Fruit fly (Drosophila melanogaster): ENCODE data around the gene CG14325.

The CG14325 gene

dm6 chr3R:17605872-17606271 lies 21.1 kb upstream of the CG14325 start, which contains the start of gene sll (continued):
- TF ChIP-seq ERR (GFP tag; optimal IDR thresholded peaks at IDR 0.05): no peak
- TF ChIP-seq CG15073 (GFP tag; optimal IDR thresholded peaks at IDR 0.05): no peak
- no peak for TF ChIP-seq fru (optimal IDR thresholded peaks at IDR 0.05)
- no peak for TF ChIP-seq CG1832 (GFP tag; optimal IDR thresholded peaks at IDR 0.05)
- TF ChIP-seq pan (optimal IDR thresholded peaks at IDR 0.05): no peak
- TF ChIP-seq pan (GFP tag; optimal IDR thresholded peaks at IDR 0.05 in 1 of 2, IDR thresholded peaks at IDR 0.05 in 1 of 2): no peak
- TF ChIP-seq Oli (tag; optimal IDR thresholded peaks at IDR 0.05): no peak
- TF ChIP-seq ken (GFP tag; IDR thresholded peaks at IDR 0.05): no peak
- no peak for TF ChIP-seq CG13123 (GFP tag; optimal IDR thresholded peaks at IDR 0.05)
- no peak for TF ChIP-seq CG2202 (tag; optimal IDR thresholded peaks at IDR 0.05)
- TF ChIP-seq CoRest (tag; optimal IDR thresholded peaks at IDR 0.05): no peak
- no peak for TF ChIP-seq Ptx1 (GFP tag; IDR thresholded peaks at IDR 0.05)
- peak in 1 of 2 experiments; percentile 61 for TF ChIP-seq Pdp1 (GFP tag; optimal IDR thresholded peaks at IDR 0.05)
- no peak for TF ChIP-seq CG12071 (GFP tag; optimal IDR thresholded peaks at IDR 0.05)
- no peak for TF ChIP-seq Mes4 (GFP tag; optimal IDR thresholded peaks at IDR 0.05)
- TF ChIP-seq CG1529 (GFP tag; optimal IDR thresholded peaks at IDR 0.05): no peak
- TF ChIP-seq ind (GFP tag; optimal IDR thresholded peaks at IDR 0.05): no peak
- TF ChIP-seq bbx (GFP tag; IDR thresholded peaks at IDR 0.05; ENCODE audit: partially characterized antibody): peak; percentile 35; the same call in 1 of the 2 replicates
- TF ChIP-seq CG16815 (GFP tag; optimal IDR thresholded peaks at IDR 0.05): no peak
- TF ChIP-seq ems (GFP tag; optimal IDR thresholded peaks at IDR 0.05): no peak
- no peak for TF ChIP-seq CG3847 (GFP tag; IDR thresholded peaks at IDR 0.05)
- TF ChIP-seq fd96Cb (tag; optimal IDR thresholded peaks at IDR 0.05): no peak
- no peak for TF ChIP-seq sna (GFP tag; IDR thresholded peaks at IDR 0.05; ENCODE audit: partially characterized antibody)
- TF ChIP-seq ab (GFP tag; optimal IDR thresholded peaks at IDR 0.05): no peak
- TF ChIP-seq Drgx (GFP tag; IDR thresholded peaks at IDR 0.05): no peak
- TF ChIP-seq CG32532 (GFP tag; IDR thresholded peaks at IDR 0.05): no peak
- TF ChIP-seq CG30403 (GFP tag; optimal IDR thresholded peaks at IDR 0.05): no peak
- TF ChIP-seq Kr (GFP tag; optimal IDR thresholded peaks at IDR 0.05): no peak
- no peak for TF ChIP-seq CG43689 (GFP tag; IDR thresholded peaks at IDR 0.05)
- TF ChIP-seq Doc2 (GFP tag; IDR thresholded peaks at IDR 0.05): no peak
- TF ChIP-seq HLH54F (GFP tag; optimal IDR thresholded peaks at IDR 0.05): no peak
- peak; percentile 0 for TF ChIP-seq Ets97D (GFP tag; optimal IDR thresholded peaks at IDR 0.05)
- no peak for TF ChIP-seq CG17912 (GFP tag; optimal IDR thresholded peaks at IDR 0.05)
- TF ChIP-seq CG10462 (GFP tag; optimal IDR thresholded peaks at IDR 0.05): no peak
- no peak for TF ChIP-seq PHDP (tag; optimal IDR thresholded peaks at IDR 0.05)
- no peak for TF ChIP-seq Sry-β (GFP tag; optimal IDR thresholded peaks at IDR 0.05)
- TF ChIP-seq Blimp-1 (GFP tag; optimal IDR thresholded peaks at IDR 0.05): no peak
- peak; percentile 51 for TF ChIP-seq CG9437 (GFP tag; optimal IDR thresholded peaks at IDR 0.05)
- peak; percentile 42 for TF ChIP-seq BEAF-32 (GFP tag; optimal IDR thresholded peaks at IDR 0.05)
- TF ChIP-seq CG7987 (GFP tag; optimal IDR thresholded peaks at IDR 0.05): no peak
- TF ChIP-seq ftz-f1 (GFP tag; optimal IDR thresholded peaks at IDR 0.05): no peak
- peak; percentile 29; the same call in 1 of the 2 replicates for TF ChIP-seq E2f2 (GFP tag; IDR thresholded peaks at IDR 0.05)
- TF ChIP-seq Mad (GFP tag; optimal IDR thresholded peaks at IDR 0.05): no peak
- no peak for TF ChIP-seq CG3838 (GFP tag; optimal IDR thresholded peaks at IDR 0.05)
- TF ChIP-seq tio (GFP tag; optimal IDR thresholded peaks at IDR 0.05): no peak
- no peak for TF ChIP-seq D19A (tag; optimal IDR thresholded peaks at IDR 0.05)
- TF ChIP-seq ara (GFP tag; IDR thresholded peaks at IDR 0.05): no peak
- TF ChIP-seq insv (GFP tag; optimal IDR thresholded peaks at IDR 0.05): no peak
- TF ChIP-seq Neu2 (GFP tag; optimal IDR thresholded peaks at IDR 0.05; ENCODE audit: borderline replicate concordance): no peak
- TF ChIP-seq crol (GFP tag; IDR thresholded peaks at IDR 0.05): no peak
- peak; percentile 38 for TF ChIP-seq CG15514 (GFP tag; optimal IDR thresholded peaks at IDR 0.05)
- TF ChIP-seq CG11085 (GFP tag; IDR thresholded peaks at IDR 0.05): no peak
- no peak for TF ChIP-seq CG8765 (GFP tag; IDR thresholded peaks at IDR 0.05)
